Worm (Caenorhabditis elegans) whole organism, L3 larva: ENCODE data around the gene frpr-15.

ENCODE experiments used
- ZK546.5 ChIP-seq: sonication (generic microtip); optimal IDR thresholded peaks from 2 replicates; lab custom pipeline; 2017; ENCODE audit warnings: missing biosample characterization, missing genetic modification characterization
- aly-2 ChIP-seq: fragments of 150-350 bp; optimal IDR thresholded peaks from 2 replicates; lab custom pipeline; 2014; ENCODE audit warnings: missing biosample characterization, missing genetic modification characterization
- elt-2 ChIP-seq: sonication (generic microtip); optimal IDR thresholded peaks from 2 replicates; lab custom pipeline; 2016; ENCODE audit warnings: missing genetic modification reagents, mild to moderate bottlenecking, missing genetic modification characterization, missing compliant biosample characterization
- eor-1 ChIP-seq, 2 experiments: fragments of 150-350 bp; optimal IDR thresholded peaks; 2 replicates each; lab custom pipeline; 2014 to 2018; ENCODE audit warnings: missing biosample characterization in 2 of 2, missing genetic modification characterization in 2 of 2
- fkh-10 ChIP-seq: sonication (generic microtip); optimal IDR thresholded peaks from 2 replicates; lab custom pipeline; 2017; ENCODE audit warnings: missing biosample characterization, missing genetic modification reagents, missing genetic modification characterization
- fos-1 ChIP-seq: fragments of 150-350 bp; optimal IDR thresholded peaks from 2 replicates; lab custom pipeline; 2014; ENCODE audit warnings: missing biosample characterization, missing genetic modification characterization
- mdl-1 ChIP-seq: fragments of 150-350 bp; optimal IDR thresholded peaks from 2 replicates; lab custom pipeline; 2014; ENCODE audit warnings: missing biosample characterization, missing genetic modification characterization
- nhr-12 ChIP-seq: fragments of 150-350 bp; optimal IDR thresholded peaks from 2 replicates; lab custom pipeline; 2014; ENCODE audit warnings: missing biosample characterization, missing genetic modification characterization
- nhr-237 ChIP-seq: fragments of 150-350 bp; optimal IDR thresholded peaks from 2 replicates; lab custom pipeline; 2014; ENCODE audit warnings: missing biosample characterization, missing genetic modification characterization
- nhr-28 ChIP-seq: fragments of 150-350 bp; optimal IDR thresholded peaks from 2 replicates; lab custom pipeline; 2014; ENCODE audit warnings: missing biosample characterization, missing genetic modification characterization
- pha-4 ChIP-seq: fragments of 150-350 bp; optimal IDR thresholded peaks from 2 replicates; lab custom pipeline; 2014; ENCODE audit warnings: missing biosample characterization, missing genetic modification reagents, missing genetic modification characterization
- pqm-1 ChIP-seq: fragments of 150-350 bp; optimal IDR thresholded peaks from 2 replicates; lab custom pipeline; 2017; ENCODE audit warnings: missing biosample characterization, missing genetic modification characterization, inconsistent platforms
- unc-62 ChIP-seq: fragments of 150-350 bp; sonication (generic microtip); optimal IDR thresholded peaks from 4 replicates; lab custom pipeline; 2014; ENCODE audit warnings: missing biosample characterization, missing genetic modification reagents, missing genetic modification characterization
- ztf-4 ChIP-seq: fragments of 150-350 bp; optimal IDR thresholded peaks from 2 replicates; lab custom pipeline; 2014; ENCODE audit warnings: missing biosample characterization, missing genetic modification characterization

DNA sequence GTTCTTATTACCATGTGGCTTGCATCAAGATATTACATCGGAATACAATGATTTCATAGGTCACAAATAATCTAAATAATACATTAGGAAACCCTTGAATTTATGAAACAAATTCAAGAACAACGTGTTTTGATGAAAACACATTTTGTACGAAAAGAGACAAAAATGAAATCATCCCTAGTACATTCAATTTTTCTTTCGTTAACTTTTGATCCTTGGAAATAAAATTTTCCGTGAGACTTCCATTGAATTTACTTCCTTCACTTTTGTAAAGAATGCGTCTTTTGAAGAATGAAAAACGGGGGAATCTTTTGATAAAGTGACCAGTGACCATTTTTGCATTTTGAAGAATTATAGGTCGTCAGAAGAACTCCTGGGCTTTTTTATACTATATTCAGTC lies 6.2 kb upstream of the frpr-15 start:
- TF ChIP-seq nhr-12 (tag; lab: Kevin White, UChicago): no peak
- no peak for TF ChIP-seq nhr-28
- no peak for TF ChIP-seq mdl-1
- no peak for TF ChIP-seq pqm-1 (tag; lab: Kevin White, UChicago)
- no peak for TF ChIP-seq pha-4 (tag; lab: Kevin White, UChicago)
- no peak for TF ChIP-seq elt-2 (tag; lab: Kevin White, UChicago)
- no peak for TF ChIP-seq aly-2
- no peak for TF ChIP-seq eor-1 (tag; optimal IDR thresholded peaks at IDR 0.05; lab: Kevin White, UChicago)
- no peak for TF ChIP-seq ZK546.5
- no peak for TF ChIP-seq fos-1
- TF ChIP-seq ztf-4: no peak
- TF ChIP-seq unc-62 (GFP tag; lab: Kevin White, UChicago): no peak
- TF ChIP-seq nhr-237: no peak
- peak; percentile 81 for TF ChIP-seq fkh-10 (GFP tag; lab: Kevin White, UChicago)
